Worm (Caenorhabditis elegans) whole organism, mixed stage, embryonic: Measurements from ENCODE around the gene Y57G11B.2.

Source experiments
- bed-3 ChIP-seq: fragments of 200-800 bp; sonication (Bioruptor generic); optimal IDR thresholded peaks from 3 replicates; lab custom pipeline; 2018; ENCODE audit warnings: mild to moderate bottlenecking, missing genetic modification characterization, moderate library complexity, missing compliant biosample characterization
- elt-1 ChIP-seq: sonication (generic microtip); optimal IDR thresholded peaks from 2 replicates; lab custom pipeline; 2017; ENCODE audit warnings: missing genetic modification characterization, mild to moderate bottlenecking, missing compliant biosample characterization, antibody characterized with exemption, moderate library complexity, borderline replicate concordance; ENCODE audit not compliant: insufficient read depth
- elt-3 ChIP-seq: fragments of 150-350 bp; optimal IDR thresholded peaks from 2 replicates; lab custom pipeline; 2014; ENCODE audit warnings: missing biosample characterization, missing genetic modification characterization
- mep-1 ChIP-seq: fragments of 150-350 bp; optimal IDR thresholded peaks from 2 replicates; lab custom pipeline; 2017; ENCODE audit warnings: missing biosample characterization, missing genetic modification reagents, missing genetic modification characterization, inconsistent platforms
- nhr-237 ChIP-seq: fragments of 150-350 bp; optimal IDR thresholded peaks from 2 replicates; lab custom pipeline; 2014; ENCODE audit warnings: missing biosample characterization, missing genetic modification characterization
- nhr-76 ChIP-seq: sonication (generic microtip); optimal IDR thresholded peaks from 2 replicates; lab custom pipeline; 2017; ENCODE audit warnings: missing biosample characterization, missing genetic modification characterization
- pha-4 ChIP-seq: fragments of 150-350 bp; optimal IDR thresholded peaks from 2 replicates; lab custom pipeline; 2018; ENCODE audit warnings: missing biosample characterization, missing genetic modification reagents, missing genetic modification characterization
- snpc-4 ChIP-seq: fragments of 150-350 bp; optimal IDR thresholded peaks from 2 replicates; lab custom pipeline; 2014; ENCODE audit warnings: missing biosample characterization, missing genetic modification characterization
- tbx-8 ChIP-seq: fragments of 200-800 bp; sonication (Bioruptor generic); optimal IDR thresholded peaks from 2 replicates; lab custom pipeline; 2018; ENCODE audit warnings: mild to moderate bottlenecking, missing genetic modification characterization, moderate library complexity, missing compliant biosample characterization
- ztf-11 ChIP-seq: fragments of 150-350 bp; optimal IDR thresholded peaks from 2 replicates; lab custom pipeline; 2014; ENCODE audit warnings: missing biosample characterization, missing genetic modification characterization

- TF ChIP-seq pha-4 (tag; lab: Kevin White, UChicago) = no peak
- TF ChIP-seq elt-1 (tag; lab: Kevin White, UChicago) = no peak
- TF ChIP-seq tbx-8 (GFP tag; lab: Kevin White, UChicago) = no peak
- no peak for TF ChIP-seq nhr-76 (tag; lab: Kevin White, UChicago)
- TF ChIP-seq ztf-11 (tag; lab: Kevin White, UChicago) = no peak
- TF ChIP-seq nhr-237 (tag; lab: Kevin White, UChicago) = no peak
- TF ChIP-seq bed-3 (GFP tag; lab: Kevin White, UChicago) = no peak
- TF ChIP-seq snpc-4 = no peak
- no peak for TF ChIP-seq elt-3 (tag; lab: Kevin White, UChicago)
- no peak for TF ChIP-seq mep-1 (tag; lab: Kevin White, UChicago)
These were observed 37.9 kb downstream of the Y57G11B.2 start for ce11 chrIV:14603022-14603421.
